Worm (Caenorhabditis elegans) whole organism, L4 larva: ENCODE measurements around the gene Y47D7A.17.
A peak's percentile ranks its signal among the peaks of the same experiment; 100 is the strongest.

ENCODE experiments used
- F26F4.8 ChIP-seq: fragments of 200-800 bp; sonication (Bioruptor generic); conservative IDR thresholded peaks from 2 replicates; pipeline ENCODE4 v1.3.6; 2022; ENCODE audit warnings: missing genetic modification characterization, missing compliant biosample characterization
- F37D6.2 ChIP-seq: sonication (generic microtip); optimal IDR thresholded peaks from 2 replicates; lab custom pipeline; 2016; ENCODE audit warnings: mild to moderate bottlenecking, missing genetic modification characterization, missing compliant biosample characterization
- Y48G9A.11 ChIP-seq: fragments of 200-800 bp; sonication (Bioruptor generic); IDR thresholded peaks from 2 replicates; pipeline ENCODE4 v1.3.6; 2022; ENCODE audit warnings: missing genetic modification reagents, missing genetic modification characterization, missing compliant biosample characterization
- Y5F2A.4 ChIP-seq: fragments of 200-800 bp; sonication (Bioruptor generic); optimal IDR thresholded peaks from 2 replicates; lab custom pipeline; 2018; ENCODE audit warnings: mild to moderate bottlenecking, missing genetic modification characterization, missing compliant biosample characterization
- ZK337.2 ChIP-seq: fragments of 200-800 bp; sonication (Bioruptor generic); IDR thresholded peaks from 2 replicates; pipeline ENCODE4 v1.3.6; 2022; ENCODE audit warnings: missing genetic modification reagents, missing genetic modification characterization, missing compliant biosample characterization
- ZK546.5 ChIP-seq, 2 experiments: sonication (generic microtip); optimal IDR thresholded peaks; 2 replicates each; lab custom pipeline; 2017; ENCODE audit warnings: missing biosample characterization in 2 of 2, missing genetic modification characterization in 2 of 2
- aha-1 ChIP-seq: fragments of 150-350 bp; peaks from one replicate; lab custom pipeline; 2014; ENCODE audit warnings: missing biosample characterization, missing genetic modification characterization
- ceh-20 ChIP-seq: fragments of 200-800 bp; sonication (Bioruptor generic); IDR thresholded peaks from 2 replicates; pipeline ENCODE4 v1.3.6; 2022; ENCODE audit warnings: missing genetic modification reagents, missing genetic modification characterization, missing compliant biosample characterization
- ceh-32 ChIP-seq: sonication (generic microtip); optimal IDR thresholded peaks from 2 replicates; lab custom pipeline; 2016; ENCODE audit warnings: mild to moderate bottlenecking, missing genetic modification characterization, missing compliant biosample characterization; ENCODE audit not compliant: poor library complexity
- ceh-62 ChIP-seq: sonication (generic microtip); optimal IDR thresholded peaks from 2 replicates; lab custom pipeline; 2017; ENCODE audit warnings: missing biosample characterization, missing genetic modification characterization
- ceh-82 ChIP-seq: sonication (generic microtip); optimal IDR thresholded peaks from 2 replicates; lab custom pipeline; 2017; ENCODE audit warnings: missing biosample characterization, missing genetic modification characterization
- ces-1 ChIP-seq: fragments of 150-350 bp; sonication (generic microtip); optimal IDR thresholded peaks from 4 replicates; lab custom pipeline; 2014; ENCODE audit warnings: missing biosample characterization, missing genetic modification reagents, missing genetic modification characterization
- dmd-9 ChIP-seq: fragments of 200-800 bp; sonication (Bioruptor generic); IDR thresholded peaks from 2 replicates; pipeline ENCODE4 v1.3.6; 2022; ENCODE audit warnings: missing genetic modification reagents, missing genetic modification characterization, missing compliant biosample characterization
- egl-43 ChIP-seq: fragments of 200-800 bp; sonication (Bioruptor generic); IDR thresholded peaks from 2 replicates; pipeline ENCODE4 v1.3.6; 2022; ENCODE audit warnings: missing genetic modification reagents, missing genetic modification characterization, missing compliant biosample characterization
- gei-8 ChIP-seq: fragments of 200-800 bp; sonication (Bioruptor generic); optimal IDR thresholded peaks from 2 replicates; lab custom pipeline; 2018; ENCODE audit warnings: mild to moderate bottlenecking, missing genetic modification characterization, missing compliant biosample characterization
- hif-1 ChIP-seq, 2 experiments: sonication (generic microtip); optimal IDR thresholded peaks; 2 replicates each; lab custom pipeline; 2016 to 2017; ENCODE audit warnings: missing compliant biosample characterization in 2 of 2, missing genetic modification characterization in 2 of 2, missing genetic modification reagents in 2 of 2, missing genotype in 2 of 2, mild to moderate bottlenecking in 1 of 2
- hlh-11 ChIP-seq: fragments of 200-800 bp; sonication (Bioruptor generic); optimal IDR thresholded peaks from 2 replicates; lab custom pipeline; 2018; ENCODE audit warnings: mild to moderate bottlenecking, missing genetic modification characterization, missing compliant biosample characterization
- hlh-30 ChIP-seq: sonication (generic microtip); optimal IDR thresholded peaks from 2 replicates; lab custom pipeline; 2017; ENCODE audit warnings: antibody characterized with exemption, mild to moderate bottlenecking, missing genetic modification characterization, missing compliant biosample characterization; ENCODE audit not compliant: insufficient read depth
- lin-15B ChIP-seq: fragments of 150-350 bp; sonication (generic microtip); optimal IDR thresholded peaks from 3 replicates; lab custom pipeline; 2014; ENCODE audit warnings: missing biosample characterization, missing genetic modification characterization
- lin-39 ChIP-seq: fragments of 150-350 bp; optimal IDR thresholded peaks from 2 replicates; lab custom pipeline; 2014; ENCODE audit warnings: missing biosample characterization, missing genetic modification reagents, missing genetic modification characterization
- lir-3 ChIP-seq: sonication (generic microtip); optimal IDR thresholded peaks from 2 replicates; lab custom pipeline; 2016; ENCODE audit warnings: mild to moderate bottlenecking, missing genetic modification characterization, missing compliant biosample characterization
- lsy-2 ChIP-seq, 2 experiments: fragments of 150-350 bp in 1 of 2; sonication (generic microtip) in 1 of 2; optimal IDR thresholded peaks; 2 replicates each; lab custom pipeline; 2014 to 2017; ENCODE audit warnings: missing biosample characterization in 2 of 2, missing genetic modification characterization in 2 of 2
- mes-2 ChIP-seq: sonication (generic microtip); optimal IDR thresholded peaks from 2 replicates; lab custom pipeline; 2016; ENCODE audit warnings: missing genotype, mild to moderate bottlenecking, missing genetic modification characterization, missing compliant biosample characterization; ENCODE audit not compliant: poor library complexity, severe bottlenecking
- mxl-2 ChIP-seq: fragments of 200-800 bp; sonication (Bioruptor generic); conservative IDR thresholded peaks from 2 replicates; pipeline ENCODE4 v1.3.6; 2022; ENCODE audit warnings: missing genetic modification reagents, missing genetic modification characterization, missing compliant biosample characterization
- nhr-25 ChIP-seq: sonication (generic microtip); optimal IDR thresholded peaks from 2 replicates; lab custom pipeline; 2017; ENCODE audit warnings: missing genetic modification characterization, mild to moderate bottlenecking, missing compliant biosample characterization, antibody characterized with exemption, moderate library complexity, borderline replicate concordance; ENCODE audit not compliant: insufficient read depth
- nhr-42 ChIP-seq: fragments of 200-800 bp; sonication (Bioruptor generic); IDR thresholded peaks from 2 replicates; pipeline ENCODE4 v1.3.6; 2022; ENCODE audit warnings: missing genetic modification characterization, missing compliant biosample characterization
- nhr-6 ChIP-seq: fragments of 150-350 bp; optimal IDR thresholded peaks from 2 replicates; lab custom pipeline; 2014; ENCODE audit warnings: missing biosample characterization, missing genetic modification characterization
- php-3 ChIP-seq: fragments of 200-800 bp; sonication (Bioruptor generic); IDR thresholded peaks from 2 replicates; pipeline ENCODE4 v1.3.6; 2022; ENCODE audit warnings: missing genetic modification reagents, missing genetic modification characterization, missing compliant biosample characterization
- rbr-2 ChIP-seq: sonication (generic microtip); optimal IDR thresholded peaks from 2 replicates; lab custom pipeline; 2016; ENCODE audit warnings: missing genotype, missing genetic modification characterization, missing compliant biosample characterization
- set-16 ChIP-seq: fragments of 200-800 bp; sonication (Bioruptor generic); IDR thresholded peaks from 2 replicates; pipeline ENCODE4 v1.3.6; 2022; ENCODE audit warnings: missing genetic modification reagents, missing genetic modification characterization, missing compliant biosample characterization
- skn-1 ChIP-seq: fragments of 150-350 bp; optimal IDR thresholded peaks from 2 replicates; lab custom pipeline; 2014; ENCODE audit warnings: missing biosample characterization, missing genetic modification characterization
- snpc-1.2 ChIP-seq: fragments of 200-800 bp; sonication (Bioruptor generic); IDR thresholded peaks from 2 replicates; pipeline ENCODE4 v1.3.6; 2022; ENCODE audit warnings: missing genetic modification reagents, missing genetic modification characterization, missing compliant biosample characterization
- spr-3 ChIP-seq: fragments of 200-800 bp; sonication (Bioruptor generic); optimal IDR thresholded peaks from 2 replicates; lab custom pipeline; 2018; ENCODE audit warnings: mild to moderate bottlenecking, missing genetic modification characterization, missing compliant biosample characterization
- tra-1 ChIP-seq: fragments of 200-800 bp; sonication (Bioruptor generic); IDR thresholded peaks from 2 replicates; pipeline ENCODE4 v1.3.6; 2022; ENCODE audit warnings: missing genetic modification reagents, missing genetic modification characterization, missing compliant biosample characterization
- unc-39 ChIP-seq: sonication (generic microtip); optimal IDR thresholded peaks from 2 replicates; lab custom pipeline; 2017; ENCODE audit warnings: missing biosample characterization, missing genetic modification characterization
- zfp-2 ChIP-seq: sonication (generic microtip); optimal IDR thresholded peaks from 2 replicates; lab custom pipeline; 2016; ENCODE audit warnings: mild to moderate bottlenecking, missing genetic modification characterization, missing compliant biosample characterization
- zfp-3 ChIP-seq: fragments of 200-800 bp; sonication (Bioruptor generic); conservative IDR thresholded peaks from 2 replicates; pipeline ENCODE4 v1.3.6; 2022; ENCODE audit warnings: missing genetic modification reagents, missing genetic modification characterization, missing compliant biosample characterization
- zip-11 ChIP-seq: fragments of 200-800 bp; sonication (Bioruptor generic); IDR thresholded peaks from 2 replicates; pipeline ENCODE4 v1.3.6; 2022; ENCODE audit warnings: missing genetic modification characterization, missing compliant biosample characterization
- ztf-7 ChIP-seq: fragments of 150-350 bp; optimal IDR thresholded peaks from 2 replicates; lab custom pipeline; 2014; ENCODE audit warnings: missing biosample characterization, missing genetic modification characterization

Gene Y47D7A.17

DNA sequence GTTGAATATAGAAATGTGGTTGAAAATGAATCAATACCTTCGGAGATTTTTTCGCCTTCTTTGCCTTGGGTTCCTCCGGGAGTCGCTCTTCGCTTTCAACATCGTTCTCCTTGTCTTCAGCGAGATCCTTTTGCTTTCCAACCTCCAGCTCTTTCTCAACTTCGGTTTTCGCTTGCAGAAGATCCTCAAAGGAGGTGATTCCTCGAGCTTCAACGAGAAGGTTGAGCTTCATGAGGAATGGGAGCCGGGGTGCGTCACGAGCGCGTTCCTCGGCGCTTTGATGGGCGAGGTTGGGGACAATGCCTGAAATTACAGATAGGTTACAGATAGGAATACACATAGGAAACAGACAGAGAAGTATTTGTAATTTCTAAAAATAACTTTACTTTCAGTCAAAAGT lies 12.7 kb downstream of the Y47D7A.17 start:
- TF ChIP-seq set-16 (GFP tag; lab: Robert Waterston, UW): peak; percentile 61; the same call in 1 of the 2 replicates
- no peak for TF ChIP-seq lir-3 (tag; lab: Kevin White, UChicago)
- TF ChIP-seq, all 104 proteins: peak for 1

- TF ChIP-seq Y48G9A.11 (GFP tag; lab: Robert Waterston, UW) (no peak), aha-1 (tag; lab: Kevin White, UChicago) (peak; percentile 93)
- TF ChIP-seq, all 104 proteins: peak for 1
These were observed 13.5 kb downstream of the Y47D7A.17 start for ce11 chrV:4398127-4398526.

- no peak for TF ChIP-seq zfp-3
- no peak for TF ChIP-seq tra-1
- no peak for TF ChIP-seq F26F4.8
- TF ChIP-seq mxl-2 (GFP tag; lab: Robert Waterston, UW): no peak
- no peak for TF ChIP-seq skn-1 (tag; lab: Kevin White, UChicago)
- no peak for TF ChIP-seq snpc-1.2 (GFP tag; lab: Robert Waterston, UW)
- TF ChIP-seq ztf-7 (tag; lab: Kevin White, UChicago): no peak
- no peak for TF ChIP-seq dmd-9 (GFP tag; lab: Robert Waterston, UW)
- TF ChIP-seq nhr-25 (tag; lab: Kevin White, UChicago): no peak
- no peak for TF ChIP-seq ceh-82
- no peak for TF ChIP-seq lsy-2 (tag; optimal IDR thresholded peaks at IDR 0.05; lab: Kevin White, UChicago)
- no peak for TF ChIP-seq mes-2
- no peak for TF ChIP-seq rbr-2
- TF ChIP-seq nhr-6 (tag; lab: Kevin White, UChicago): no peak
- no peak for TF ChIP-seq ZK546.5 (tag; optimal IDR thresholded peaks at IDR 0.05; lab: Kevin White, UChicago)
- no peak for TF ChIP-seq ZK337.2
These were observed 15.4 kb downstream of the Y47D7A.17 start, which contains the start of gene F13A2.3 for ce11 chrV:4396257-4396656. TSS of gene F13A2.3 (minus strand) at chrV:4396357.

DNA sequence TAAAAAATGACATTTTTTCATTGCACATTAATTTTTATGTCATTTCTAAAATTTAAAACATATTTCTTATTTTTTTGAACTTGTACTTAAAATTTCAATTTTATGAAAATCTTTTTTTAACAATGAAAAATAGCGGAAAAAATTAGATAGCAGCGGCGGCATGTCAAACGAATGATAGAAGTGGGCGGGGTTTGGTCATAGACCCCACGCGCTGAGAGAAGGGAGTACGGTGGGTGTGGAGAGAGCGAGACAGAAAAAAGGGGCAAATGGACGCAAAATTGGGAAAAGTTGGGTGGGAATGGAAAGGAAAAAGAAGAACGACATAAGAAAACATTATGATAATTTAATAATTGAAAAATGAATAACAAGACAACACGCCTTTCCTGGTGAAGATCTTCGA lies 23.7 kb downstream of the Y47D7A.17 start:
- TF ChIP-seq hlh-11 (no peak), rbr-2 (no peak), lin-39 (tag; lab: Kevin White, UChicago) (no peak)

DNA sequence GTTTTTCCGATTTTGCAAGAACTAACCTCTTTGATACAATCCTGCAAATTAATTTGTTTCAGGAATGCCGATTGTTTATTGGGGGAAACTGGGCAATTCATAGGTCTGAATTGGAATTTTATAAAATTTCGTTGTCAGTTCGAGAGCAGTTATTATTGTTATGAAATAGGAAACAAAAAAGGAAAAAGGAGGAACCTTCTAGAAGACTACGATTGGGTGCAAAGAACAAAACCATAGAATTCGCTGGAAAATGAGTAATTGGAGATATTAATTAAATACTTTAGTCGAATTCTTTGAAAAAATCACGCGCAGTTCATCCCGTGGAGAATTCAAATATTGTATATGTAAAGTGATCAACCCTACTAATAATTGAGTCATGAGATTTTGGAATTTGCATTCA lies 24.2 kb downstream of the Y47D7A.17 start, which contains the start of gene F13A2.9:
F13A2.9 (minus strand) TSS at position 101 of the 400 bp plus-strand sequence.
- no peak for TF ChIP-seq hif-1 (tag; optimal IDR thresholded peaks at IDR 0.05; lab: Kevin White, UChicago)

DNA sequence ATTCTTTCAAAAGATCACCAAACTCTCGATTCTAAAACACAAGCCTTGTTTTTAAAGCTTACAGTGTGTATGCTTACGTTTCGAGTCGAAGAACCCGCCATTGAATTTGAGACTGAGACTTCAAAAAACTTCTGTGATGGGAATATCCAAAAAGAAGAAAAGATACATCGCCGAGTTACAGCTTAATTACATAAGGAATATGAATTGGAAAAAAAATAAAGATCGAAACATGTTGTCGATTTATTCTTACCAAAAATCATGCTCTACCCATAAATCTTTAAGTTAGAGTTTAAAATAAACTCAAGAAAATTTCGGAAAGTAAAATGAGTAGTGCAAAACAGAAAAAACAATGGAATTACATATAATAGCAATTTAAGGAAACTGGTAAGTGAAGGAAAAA lies 25.4 kb downstream of the Y47D7A.17 start, which contains the start of gene F13A2.10:
F13A2.10 (minus strand) TSS at position 101 of the 400 bp plus-strand sequence.
- TF ChIP-seq aha-1 (tag; lab: Kevin White, UChicago) (peak; percentile 34), ceh-20 (GFP tag; lab: Robert Waterston, UW) (no peak)

DNA sequence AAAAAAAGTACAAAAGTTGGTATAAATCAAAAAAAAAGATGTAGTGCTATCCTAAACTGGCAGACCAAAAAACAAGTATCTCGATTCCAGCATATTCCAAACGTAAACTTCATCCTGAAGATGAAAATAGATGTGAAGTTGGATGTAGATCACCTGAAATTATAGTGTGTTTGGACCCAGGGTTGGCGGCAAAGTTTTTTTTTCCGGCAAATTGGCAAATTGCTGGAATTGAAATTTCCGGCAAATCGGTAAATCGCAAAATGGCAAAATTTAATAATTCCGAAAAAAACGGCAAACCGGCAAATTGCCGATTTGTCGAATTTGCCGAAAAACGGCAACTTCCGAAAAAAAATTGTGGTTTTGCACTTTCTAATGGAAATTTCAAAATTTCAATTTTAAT lies 27.1 kb downstream of the Y47D7A.17 start, which contains the start of gene F13A2.2:
F13A2.2 (minus strand) TSS at position 101 of the 400 bp plus-strand sequence.
- TF ChIP-seq lsy-2 (tag; optimal IDR thresholded peaks at IDR 0.05; lab: Kevin White, UChicago) (no peak), hlh-11 (no peak), zfp-2 (tag; lab: Kevin White, UChicago) (no peak), egl-43 (no peak), spr-3 (no peak), nhr-42 (GFP tag; lab: Robert Waterston, UW) (no peak), F37D6.2 (tag; lab: Kevin White, UChicago) (no peak), ceh-32 (tag; lab: Kevin White, UChicago) (no peak), rbr-2 (no peak), Y5F2A.4 (GFP tag; lab: Kevin White, UChicago) (no peak), php-3 (GFP tag; lab: Robert Waterston, UW) (no peak), lin-15B (tag; lab: Kevin White, UChicago) (no peak), hlh-30 (tag; lab: Kevin White, UChicago) (no peak), ceh-62 (tag; lab: Kevin White, UChicago) (no peak), zip-11 (no peak), mxl-2 (GFP tag; lab: Robert Waterston, UW) (no peak), gei-8 (GFP tag; lab: Kevin White, UChicago) (no peak), ces-1 (no peak), unc-39 (no peak)
- TF ChIP-seq, all 104 proteins: peak for 0
